Worm (Caenorhabditis elegans): ENCODE measurements around the gene R04A9.9.

Gene R04A9.9

DNA sequence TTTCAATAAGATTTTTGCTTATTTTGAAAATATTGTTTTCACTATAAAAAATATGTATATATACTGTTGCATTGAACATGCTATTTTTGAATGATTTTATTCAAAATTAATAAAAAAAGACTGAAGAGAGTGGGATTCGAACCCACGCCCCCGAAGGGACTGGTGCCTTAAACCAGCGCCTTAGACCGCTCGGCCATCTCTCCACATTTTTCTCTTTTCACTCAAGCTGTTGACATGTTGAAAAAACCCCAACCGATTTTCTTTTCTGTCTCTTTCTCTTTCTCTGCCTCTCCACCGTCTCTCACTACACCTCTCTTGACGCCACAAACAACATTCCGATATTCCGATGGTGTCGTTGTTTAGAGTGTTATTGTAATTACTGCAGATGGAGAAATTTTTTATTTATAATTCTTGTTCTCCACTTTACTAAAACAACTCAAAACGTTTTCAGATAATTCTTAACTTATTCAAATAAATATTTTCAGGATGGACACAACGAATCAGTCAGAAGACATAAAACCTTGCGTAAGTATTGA lies 37.2 kb downstream of the R04A9.9 start, which contains the start of gene sor-3:
sor-3 (plus strand) TSS at position 486 of the 536 bp plus-strand sequence.
- TF ChIP-seq pag-3 (tag; optimal IDR thresholded peaks at IDR 0.05; ENCODE audit: borderline replicate concordance, insufficient read depth) (no peak), elt-2 (tag; optimal IDR thresholded peaks at IDR 0.05) (peak; percentile 56), xbp-1 (tag; optimal IDR thresholded peaks at IDR 0.05) (peak; percentile 81), ceh-8 (GFP tag; optimal IDR thresholded peaks at IDR 0.05) (peak; percentile 76), rnt-1 (tag; optimal IDR thresholded peaks at IDR 0.05) (peak; percentile 85), fkh-8 (tag; optimal IDR thresholded peaks at IDR 0.05) (peak; percentile 80), egl-13 (tag; optimal IDR thresholded peaks at IDR 0.05) (peak; percentile 77), nhr-84 (tag; optimal IDR thresholded peaks at IDR 0.05) (no peak), lin-13 (GFP tag; optimal IDR thresholded peaks at IDR 0.05) (peak; percentile 73), unc-98 (GFP tag; IDR thresholded peaks at IDR 0.05) (no peak), ztf-4 (tag; optimal IDR thresholded peaks at IDR 0.05) (peak; percentile 16), fkh-4 (tag; optimal IDR thresholded peaks at IDR 0.05; ENCODE audit: borderline replicate concordance) (no peak), irx-1 (tag; optimal IDR thresholded peaks at IDR 0.05) (peak; percentile 76), efl-3 (GFP tag; optimal IDR thresholded peaks at IDR 0.05) (no peak), ztf-11 (tag; optimal IDR thresholded peaks at IDR 0.05) (peak in 1 of 2 experiments; percentile 47), isw-1 (GFP tag; IDR thresholded peaks at IDR 0.05) (peak; percentile 66), swsn-7 (tag; optimal IDR thresholded peaks at IDR 0.05) (peak; percentile 91), fos-1 (tag; optimal IDR thresholded peaks at IDR 0.05) (peak; percentile 70), ceh-63 (GFP tag; optimal IDR thresholded peaks at IDR 0.05) (no peak), nhr-11 (tag; optimal IDR thresholded peaks at IDR 0.05) (peak; percentile 51), lsy-2 (tag; optimal IDR thresholded peaks at IDR 0.05) (peak; percentile 75 to 89), zip-4 (GFP tag; optimal IDR thresholded peaks at IDR 0.05) (no peak), lin-39 (tag; optimal IDR thresholded peaks at IDR 0.05) (peak; percentile 70), ceh-88 (GFP tag; IDR thresholded peaks at IDR 0.05) (peak; percentile 33; the same call in 1 of the 2 replicates), ceh-90 (tag; optimal IDR thresholded peaks at IDR 0.05) (no peak), sup-37 (GFP tag; optimal IDR thresholded peaks at IDR 0.05) (no peak), hlh-17 (GFP tag; optimal IDR thresholded peaks at IDR 0.05; ENCODE audit: borderline replicate concordance) (no peak), nhr-20 (tag; optimal IDR thresholded peaks at IDR 0.05) (peak; percentile 88), snu-23 (GFP tag; optimal IDR thresholded peaks at IDR 0.05) (peak; percentile 96), nhr-237 (tag; optimal IDR thresholded peaks at IDR 0.05) (peak; percentile 53), fkh-10 (GFP tag; optimal IDR thresholded peaks at IDR 0.05) (peak; percentile 56), nhr-28 (tag; optimal IDR thresholded peaks at IDR 0.05) (peak; percentile 34), pax-3 (tag; optimal IDR thresholded peaks at IDR 0.05) (peak; percentile 43), nhr-77 (tag; optimal IDR thresholded peaks at IDR 0.05) (peak; percentile 76), unc-30 (tag; optimal IDR thresholded peaks at IDR 0.05) (no peak), mep-1 (tag; optimal IDR thresholded peaks at IDR 0.05) (peak; percentile 86), lir-3 (tag; optimal IDR thresholded peaks at IDR 0.05; ENCODE audit: poor library complexity) (peak; percentile 75), tlp-1 (tag; optimal IDR thresholded peaks at IDR 0.05) (no peak), mab-9 (GFP tag; IDR thresholded peaks at IDR 0.05) (peak; percentile 68; the same call in 1 of the 2 replicates), ceh-82 (tag; optimal IDR thresholded peaks at IDR 0.05) (peak; percentile 81 to 89 (median 85)), nhr-47 (tag; optimal IDR thresholded peaks at IDR 0.05) (peak; percentile 93), hpl-2 (GFP tag; optimal IDR thresholded peaks at IDR 0.05) (peak; percentile 85), ets-5 (GFP tag; IDR thresholded peaks at IDR 0.05) (no peak), alr-1 (tag; optimal IDR thresholded peaks at IDR 0.05; ENCODE audit: borderline replicate concordance) (no peak), lin-35 (GFP tag; optimal IDR thresholded peaks at IDR 0.05) (peak; percentile 59 to 83), mdl-1 (tag; optimal IDR thresholded peaks at IDR 0.05) (peak in 1 of 2 experiments; percentile 78), lin-14 (GFP tag; optimal IDR thresholded peaks at IDR 0.05) (peak; percentile 87), nhr-12 (tag; optimal IDR thresholded peaks at IDR 0.05) (no peak), nhr-76 (tag; optimal IDR thresholded peaks at IDR 0.05) (no peak), aly-2 (tag; optimal IDR thresholded peaks at IDR 0.05) (peak; percentile 81), ama-1 (optimal IDR thresholded peaks at IDR 0.05) (no peak), C34B4.2 (tag; optimal IDR thresholded peaks at IDR 0.05) (no peak)
